Fruit fly (Drosophila melanogaster) whole organism, wandering third instar larva: Measurements from ENCODE around the gene TORIP.

Experiments used
- CG9705 ChIP-seq: fragments of 200-800 bp; sonication (Bioruptor generic); optimal IDR thresholded peaks from 2 replicates; lab custom pipeline; 2018; ENCODE audit warnings: missing biosample characterization, mild to moderate bottlenecking, missing genetic modification characterization
- CrebA ChIP-seq: fragments of 200-800 bp; sonication (Bioruptor generic); optimal IDR thresholded peaks from 2 replicates; lab custom pipeline; 2016; ENCODE audit warnings: missing biosample characterization, mild to moderate bottlenecking, missing genetic modification characterization, borderline replicate concordance
- Dif ChIP-seq: fragments of 200-275, 200-300 bp; sonication (Bioruptor generic); optimal IDR thresholded peaks from 2 replicates; lab custom pipeline; 2018; ENCODE audit warnings: missing biosample characterization, missing genetic modification characterization; ENCODE audit not compliant: partially characterized antibody
- GATAd ChIP-seq: sonication (Bioruptor generic); optimal IDR thresholded peaks from 2 replicates; lab custom pipeline; 2016; ENCODE audit warnings: missing biosample characterization, missing genetic modification characterization
- Hr78 ChIP-seq: fragments of >200 bp; optimal IDR thresholded peaks from 2 replicates; lab custom pipeline; 2017; ENCODE audit warnings: missing biosample characterization, missing genetic modification characterization
- Hr83 ChIP-seq: fragments of 200-300 bp; sonication (Bioruptor generic); optimal IDR thresholded peaks from 2 replicates; lab custom pipeline; 2016; ENCODE audit warnings: missing biosample characterization, mild to moderate bottlenecking, missing genetic modification characterization, moderate library complexity; ENCODE audit not compliant: poor library complexity, severe bottlenecking
- Jra ChIP-seq: sonication (Bioruptor generic); optimal IDR thresholded peaks from 2 replicates; lab custom pipeline; 2016; ENCODE audit warnings: missing biosample characterization, missing genetic modification characterization
- Mio ChIP-seq: sonication (Bioruptor generic); optimal IDR thresholded peaks from 2 replicates; lab custom pipeline; 2016; ENCODE audit warnings: missing biosample characterization, missing genetic modification characterization
- Myc ChIP-seq: fragments of >200 bp; optimal IDR thresholded peaks from 2 replicates; lab custom pipeline; 2017
- N ChIP-seq: fragments of >200 bp; optimal IDR thresholded peaks from 2 replicates; lab custom pipeline; 2018; ENCODE audit warnings: missing biosample characterization, missing external identifiers, missing genetic modification characterization
- OdsH ChIP-seq: fragments of 200-800 bp; sonication (Bioruptor generic); optimal IDR thresholded peaks from 2 replicates; lab custom pipeline; 2016; ENCODE audit warnings: missing biosample characterization, mild to moderate bottlenecking, missing genetic modification characterization
- Rel ChIP-seq, 2 experiments: fragments of 200-800 bp; sonication (Bioruptor generic) in 1 of 2; optimal IDR thresholded peaks; 2 replicates in 1 of 2; 3 replicates in 1 of 2; lab custom pipeline; 2016 to 2019; ENCODE audit warnings: mild to moderate bottlenecking in 2 of 2, missing biosample characterization in 2 of 2, missing genetic modification characterization in 2 of 2, moderate library complexity in 1 of 2
- Sp1 ChIP-seq: fragments of 200-800 bp; sonication (Bioruptor generic); optimal IDR thresholded peaks from 3 replicates; lab custom pipeline; 2019; ENCODE audit warnings: missing biosample characterization, mild to moderate bottlenecking, missing genetic modification characterization, moderate library complexity
- Vsx2 ChIP-seq: fragments of 200-300, 225-300 bp; sonication (Bioruptor generic); optimal IDR thresholded peaks from 2 replicates; lab custom pipeline; 2018; ENCODE audit warnings: missing biosample characterization, missing genetic modification characterization; ENCODE audit not compliant: partially characterized antibody
- br ChIP-seq: fragments of 200-800 bp; sonication (Bioruptor generic); optimal IDR thresholded peaks from 2 replicates; lab custom pipeline; 2016; ENCODE audit warnings: missing biosample characterization, missing genetic modification characterization
- dl ChIP-seq, 2 experiments: fragments of 175-275, 200-275 bp in 1 of 2; fragments of 200-275 bp in 1 of 2; sonication (Bioruptor generic); optimal IDR thresholded peaks; lab custom pipeline; 2018; ENCODE audit warnings: mild to moderate bottlenecking in 2 of 2, missing biosample characterization in 2 of 2, missing genetic modification characterization in 2 of 2, moderate library complexity in 2 of 2; ENCODE audit not compliant: partially characterized antibody in 2 of 2, insufficient read depth in 1 of 2
- dmrt93B ChIP-seq: fragments of 200-800 bp; sonication (Bioruptor generic); optimal IDR thresholded peaks from 2 replicates; lab custom pipeline; 2018; ENCODE audit warnings: missing biosample characterization, mild to moderate bottlenecking, missing genetic modification characterization
- dsf ChIP-seq: sonication (Bioruptor generic); optimal IDR thresholded peaks from 2 replicates; lab custom pipeline; 2016; ENCODE audit warnings: missing biosample characterization, missing genetic modification characterization, borderline replicate concordance
- ey ChIP-seq: fragments of 200-800 bp; sonication (Bioruptor generic); optimal IDR thresholded peaks from 2 replicates; lab custom pipeline; 2016; ENCODE audit warnings: missing biosample characterization, missing genetic modification characterization
- foxo ChIP-seq, 2 experiments: fragments of 200-800 bp; sonication (Bioruptor generic); optimal IDR thresholded peaks; 2 replicates in 1 of 2; 3 replicates in 1 of 2; lab custom pipeline; 2016 to 2017; ENCODE audit warnings: missing biosample characterization in 2 of 2, missing genetic modification characterization in 2 of 2
- h ChIP-seq: fragments of 200-800 bp; sonication (Bioruptor generic); optimal IDR thresholded peaks from 3 replicates; lab custom pipeline; 2016; ENCODE audit warnings: missing biosample characterization, mild to moderate bottlenecking, missing genetic modification characterization
- jim ChIP-seq: fragments of 175-275, 200-325 bp; sonication (Bioruptor generic); optimal IDR thresholded peaks from 2 replicates; lab custom pipeline; 2016; ENCODE audit warnings: missing biosample characterization, mild to moderate bottlenecking, missing genetic modification characterization
- lola ChIP-seq: fragments of >200 bp; optimal IDR thresholded peaks from 2 replicates; lab custom pipeline; 2017; ENCODE audit warnings: missing biosample characterization, missing genetic modification characterization
- pan ChIP-seq: fragments of >200 bp; optimal IDR thresholded peaks from 2 replicates; lab custom pipeline; 2017
- rgr ChIP-seq: fragments of 200-800 bp; sonication (Bioruptor generic); optimal IDR thresholded peaks from 3 replicates; lab custom pipeline; 2016; ENCODE audit warnings: missing biosample characterization, mild to moderate bottlenecking, missing genetic modification characterization
- sage ChIP-seq: fragments of 200-800 bp; sonication (Bioruptor generic); optimal IDR thresholded peaks from 2 replicates; lab custom pipeline; 2016; ENCODE audit warnings: missing biosample characterization, mild to moderate bottlenecking, missing genetic modification characterization
- sv ChIP-seq: fragments of 200-800 bp; sonication (Bioruptor generic); optimal IDR thresholded peaks from 3 replicates; lab custom pipeline; 2016; ENCODE audit warnings: missing biosample characterization, missing genetic modification characterization
- tai ChIP-seq: sonication (Bioruptor generic); optimal IDR thresholded peaks from 2 replicates; lab custom pipeline; 2016; ENCODE audit warnings: missing biosample characterization, missing genetic modification characterization
- usp ChIP-seq: fragments of >200 bp; optimal IDR thresholded peaks from 2 replicates; lab custom pipeline; 2017; ENCODE audit warnings: missing biosample characterization, missing genetic modification characterization

The TORIP gene

dm6 chr3L:19815472-19816150 is 10.7 kb upstream of the TORIP start, which contains the start of gene cyc (continued):
- TF ChIP-seq Hr78 (GFP tag; lab: Kevin White, UChicago): no peak

- no peak for TF ChIP-seq CG9705 (GFP tag; lab: Kevin White, UChicago)
- no peak for TF ChIP-seq Hr83 (GFP tag; lab: Kevin White, UChicago)
- TF ChIP-seq dl (GFP tag; optimal IDR thresholded peaks at IDR 0.05; lab: Kevin White, UChicago; ENCODE audit: insufficient read depth in 1 of 2, partially characterized antibody in 2 of 2): no peak
- no peak for TF ChIP-seq Hr78 (GFP tag; lab: Kevin White, UChicago)
- no peak for TF ChIP-seq Jra (GFP tag; lab: Kevin White, UChicago)
- no peak for TF ChIP-seq usp (GFP tag; lab: Kevin White, UChicago)
- TF ChIP-seq Mio (GFP tag; lab: Kevin White, UChicago): no peak
- no peak for TF ChIP-seq Vsx2 (GFP tag; lab: Kevin White, UChicago)
These were observed 8.4 kb upstream of the TORIP start, which contains the start of gene Cyp305a1 for dm6 chr3L:19813075-19813903. Gene Cyp305a1 (minus strand): TSS chr3L:19813339.

dm6 chr3L:19812491-19812890 is 7.6 kb upstream of the TORIP start:
- TF ChIP-seq Hr78 (GFP tag; lab: Kevin White, UChicago) (no peak), CG9705 (GFP tag; lab: Kevin White, UChicago) (no peak), jim (no peak), sage (GFP tag; lab: Kevin White, UChicago) (no peak), Dif (no peak), usp (GFP tag; lab: Kevin White, UChicago) (no peak), sv (GFP tag; lab: Kevin White, UChicago) (no peak), dmrt93B (GFP tag; lab: Kevin White, UChicago) (no peak)

- TF ChIP-seq sage (GFP tag; lab: Kevin White, UChicago) (no peak), br (GFP tag; lab: Kevin White, UChicago) (no peak), OdsH (GFP tag; lab: Kevin White, UChicago) (no peak), GATAd (no peak), ey (GFP tag; lab: Kevin White, UChicago) (no peak), dl (GFP tag; optimal IDR thresholded peaks at IDR 0.05; lab: Kevin White, UChicago; ENCODE audit: insufficient read depth in 1 of 2, partially characterized antibody in 2 of 2) (no peak), dsf (no peak), lola (GFP tag; lab: Kevin White, UChicago) (no peak), rgr (no peak), tai (GFP tag; lab: Kevin White, UChicago) (no peak), jim (no peak), pan (lab: Kevin White, UChicago) (no peak), h (GFP tag; lab: Kevin White, UChicago) (no peak)
These were observed 2.6 kb upstream of the TORIP start for dm6 chr3L:19807521-19807920.

dm6 chr3L:19807103-19807502 is 2.2 kb upstream of the TORIP start, which contains the start of the genes CG14104 and Kap-alpha1:
Gene CG14104 (minus strand): TSS chr3L:19807199.
Gene Kap-alpha1 (plus strand): TSS chr3L:19807232.
- TF ChIP-seq tai (GFP tag; lab: Kevin White, UChicago) (no peak), Jra (GFP tag; lab: Kevin White, UChicago) (no peak), dl (GFP tag; optimal IDR thresholded peaks at IDR 0.05; lab: Kevin White, UChicago; ENCODE audit: insufficient read depth in 1 of 2, partially characterized antibody in 2 of 2) (no peak), foxo (GFP tag; optimal IDR thresholded peaks at IDR 0.05; lab: Kevin White, UChicago) (no peak), br (GFP tag; lab: Kevin White, UChicago) (no peak), OdsH (GFP tag; lab: Kevin White, UChicago) (no peak), CrebA (GFP tag; lab: Kevin White, UChicago) (no peak), ey (GFP tag; lab: Kevin White, UChicago) (no peak), N (peak; percentile 47), Myc (lab: Kevin White, UChicago) (peak; percentile 11), Sp1 (GFP tag; lab: Kevin White, UChicago) (no peak), Rel (GFP tag; optimal IDR thresholded peaks at IDR 0.05; lab: Kevin White, UChicago) (no peak), Rel (tag; optimal IDR thresholded peaks at IDR 0.05; lab: Kevin White, UChicago) (peak; percentile 28)
